Worm (Caenorhabditis elegans) whole organism, L1 larva: Measurements from ENCODE around the gene ipmk-1.

Experiments
- C16A3.4 ChIP-seq: fragments of 150-350 bp; optimal IDR thresholded peaks from 2 replicates; lab custom pipeline; 2014; ENCODE audit warnings: missing biosample characterization, missing genetic modification characterization
- alr-1 ChIP-seq: fragments of 200-800 bp; sonication (Bioruptor generic); optimal IDR thresholded peaks from 2 replicates; lab custom pipeline; 2018; ENCODE audit warnings: borderline replicate concordance, mild to moderate bottlenecking, missing genetic modification characterization, missing compliant biosample characterization
- ama-1 ChIP-seq: fragments of 150-350 bp; optimal IDR thresholded peaks from 2 replicates; lab custom pipeline; 2014
- ceh-63 ChIP-seq: fragments of 200-800 bp; sonication (Bioruptor generic); optimal IDR thresholded peaks from 2 replicates; lab custom pipeline; 2018; ENCODE audit warnings: mild to moderate bottlenecking, missing genetic modification characterization, missing compliant biosample characterization
- ceh-82 ChIP-seq, 3 experiments: fragments of 150-350 bp in 1 of 3; sonication (generic microtip) in 2 of 3; optimal IDR thresholded peaks; 2 replicates each; lab custom pipeline; 2014 to 2017; ENCODE audit warnings: missing biosample characterization in 3 of 3, missing genetic modification characterization in 3 of 3
- ceh-90 ChIP-seq: sonication (generic microtip); optimal IDR thresholded peaks from 2 replicates; lab custom pipeline; 2016; ENCODE audit warnings: missing genetic modification characterization, missing compliant biosample characterization
- ces-1 ChIP-seq: fragments of 150-350 bp; optimal IDR thresholded peaks from 2 replicates; lab custom pipeline; 2014; ENCODE audit warnings: missing biosample characterization, missing genetic modification reagents, missing genetic modification characterization
- dpl-1 ChIP-seq, 3 experiments: fragments of 150-350 bp in 2 of 3; sonication (generic microtip) in 1 of 3; optimal IDR thresholded peaks; 2 replicates each; lab custom pipeline; 2014 to 2017; ENCODE audit warnings: missing biosample characterization in 3 of 3, missing genetic modification characterization in 3 of 3, missing genetic modification reagents in 3 of 3
- efl-3 ChIP-seq: fragments of 200-800 bp; sonication (Bioruptor generic); optimal IDR thresholded peaks from 2 replicates; lab custom pipeline; 2018; ENCODE audit warnings: mild to moderate bottlenecking, missing genetic modification characterization, missing compliant biosample characterization
- elt-2 ChIP-seq: sonication (generic microtip); optimal IDR thresholded peaks from 2 replicates; lab custom pipeline; 2016; ENCODE audit warnings: missing genetic modification characterization, mild to moderate bottlenecking, inconsistent platforms, missing compliant biosample characterization, missing genetic modification reagents
- ets-5 ChIP-seq: fragments of 200-800 bp; sonication (Bioruptor generic); IDR thresholded peaks from 2 replicates; pipeline ENCODE4 v1.3.6; 2022; ENCODE audit warnings: missing genetic modification characterization, missing compliant biosample characterization
- fkh-10 ChIP-seq: sonication (generic microtip); optimal IDR thresholded peaks from 2 replicates; lab custom pipeline; 2017; ENCODE audit warnings: missing biosample characterization, missing genetic modification reagents, missing genetic modification characterization
- fkh-4 ChIP-seq: sonication (generic microtip); optimal IDR thresholded peaks from 2 replicates; lab custom pipeline; 2016; ENCODE audit warnings: missing compliant biosample characterization, missing genetic modification characterization, borderline replicate concordance
- fkh-8 ChIP-seq: sonication (generic microtip); optimal IDR thresholded peaks from 2 replicates; lab custom pipeline; 2016; ENCODE audit warnings: mild to moderate bottlenecking, missing genetic modification characterization, missing compliant biosample characterization
- grh-1 ChIP-seq: fragments of 200-800 bp; sonication (Bioruptor generic); IDR thresholded peaks from 2 replicates; pipeline ENCODE4 v1.3.6; 2022; ENCODE audit warnings: missing genetic modification reagents, missing genetic modification characterization, missing compliant biosample characterization
- hlh-4 ChIP-seq: sonication (generic microtip); optimal IDR thresholded peaks from 2 replicates; lab custom pipeline; 2016; ENCODE audit warnings: mild to moderate bottlenecking, missing genetic modification characterization, missing compliant biosample characterization
- hpl-2 ChIP-seq: fragments of 150-350 bp; optimal IDR thresholded peaks from 2 replicates; lab custom pipeline; 2014; ENCODE audit warnings: missing biosample characterization, missing genetic modification reagents, missing genetic modification characterization
- irx-1 ChIP-seq: sonication (generic microtip); optimal IDR thresholded peaks from 2 replicates; lab custom pipeline; 2016; ENCODE audit warnings: missing genetic modification characterization, missing compliant biosample characterization
- isw-1 ChIP-seq: fragments of 200-800 bp; sonication (Bioruptor generic); IDR thresholded peaks from 2 replicates; pipeline ENCODE4 v1.3.6; 2022; ENCODE audit warnings: missing genetic modification characterization, missing compliant biosample characterization
- jun-1 ChIP-seq: fragments of 150-350 bp; optimal IDR thresholded peaks from 2 replicates; lab custom pipeline; 2014; ENCODE audit warnings: missing biosample characterization, missing genetic modification reagents, missing genetic modification characterization
- lin-14 ChIP-seq: fragments of 200-800 bp; sonication (Bioruptor generic); optimal IDR thresholded peaks from 2 replicates; lab custom pipeline; 2018; ENCODE audit warnings: mild to moderate bottlenecking, missing genetic modification characterization, moderate library complexity, missing compliant biosample characterization
- lin-15B ChIP-seq: fragments of 150-350 bp; sonication (generic microtip); optimal IDR thresholded peaks from 3 replicates; lab custom pipeline; 2014; ENCODE audit warnings: missing biosample characterization, missing genetic modification characterization
- lin-35 ChIP-seq, 2 experiments: fragments of 150-350 bp; optimal IDR thresholded peaks; 2 replicates each; lab custom pipeline; 2014; ENCODE audit warnings: missing biosample characterization in 2 of 2, missing genetic modification characterization in 2 of 2, missing genetic modification reagents in 2 of 2
- lin-39 ChIP-seq: fragments of 150-350 bp; optimal IDR thresholded peaks from 2 replicates; lab custom pipeline; 2014; ENCODE audit warnings: missing biosample characterization, missing genetic modification reagents, missing genetic modification characterization
- mdl-1 ChIP-seq, 2 experiments: fragments of 150-350 bp; optimal IDR thresholded peaks; 2 replicates each; lab custom pipeline; 2014 to 2017; ENCODE audit warnings: missing biosample characterization in 2 of 2, missing genetic modification characterization in 2 of 2, inconsistent platforms in 1 of 2
- mep-1 ChIP-seq: fragments of 150-350 bp; optimal IDR thresholded peaks from 2 replicates; lab custom pipeline; 2014; ENCODE audit warnings: missing biosample characterization, missing genetic modification characterization
- nhr-28 ChIP-seq: fragments of 150-350 bp; optimal IDR thresholded peaks from 2 replicates; lab custom pipeline; 2014; ENCODE audit warnings: missing biosample characterization, missing genetic modification characterization
- nhr-47 ChIP-seq: sonication (generic microtip); optimal IDR thresholded peaks from 2 replicates; lab custom pipeline; 2016; ENCODE audit warnings: mild to moderate bottlenecking, missing genetic modification characterization, moderate library complexity, missing compliant biosample characterization
- nhr-71 ChIP-seq: sonication (generic microtip); optimal IDR thresholded peaks from 2 replicates; lab custom pipeline; 2016; ENCODE audit warnings: mild to moderate bottlenecking, missing genetic modification characterization, moderate library complexity, missing compliant biosample characterization
- nhr-76 ChIP-seq: sonication (generic microtip); optimal IDR thresholded peaks from 2 replicates; lab custom pipeline; 2017; ENCODE audit warnings: missing biosample characterization, missing genetic modification characterization
- nhr-77 ChIP-seq: fragments of 150-350 bp; optimal IDR thresholded peaks from 2 replicates; lab custom pipeline; 2014; ENCODE audit warnings: missing biosample characterization, missing genetic modification characterization
- nhr-84 ChIP-seq: sonication (generic microtip); optimal IDR thresholded peaks from 2 replicates; lab custom pipeline; 2017; ENCODE audit warnings: missing biosample characterization, missing genetic modification characterization
- nhr-85 ChIP-seq: sonication (generic microtip); peaks from one replicate; lab custom pipeline; 2016; ENCODE audit warnings: missing genetic modification characterization, inconsistent platforms, missing compliant biosample characterization
- pag-3 ChIP-seq: sonication (generic microtip); optimal IDR thresholded peaks from 2 replicates; lab custom pipeline; 2017; ENCODE audit warnings: missing genetic modification characterization, mild to moderate bottlenecking, missing compliant biosample characterization, antibody characterized with exemption, borderline replicate concordance; ENCODE audit not compliant: insufficient read depth
- pax-3 ChIP-seq: fragments of 200-800 bp; sonication (Bioruptor generic); optimal IDR thresholded peaks from 2 replicates; lab custom pipeline; 2018; ENCODE audit warnings: mild to moderate bottlenecking, missing genetic modification characterization, moderate library complexity, missing compliant biosample characterization
- rnt-1 ChIP-seq: sonication (generic microtip); optimal IDR thresholded peaks from 2 replicates; lab custom pipeline; 2016; ENCODE audit warnings: mild to moderate bottlenecking, missing genetic modification characterization, moderate library complexity, missing compliant biosample characterization
- snpc-4 ChIP-seq: fragments of 150-350 bp; optimal IDR thresholded peaks from 2 replicates; lab custom pipeline; 2014; ENCODE audit warnings: missing biosample characterization, missing genetic modification characterization
- snu-23 ChIP-seq: sonication (generic microtip); optimal IDR thresholded peaks from 2 replicates; lab custom pipeline; 2016; ENCODE audit warnings: missing genetic modification characterization, missing compliant biosample characterization
- sox-4 ChIP-seq: sonication (generic microtip); optimal IDR thresholded peaks from 2 replicates; lab custom pipeline; 2016; ENCODE audit warnings: missing genetic modification characterization, missing compliant biosample characterization
- sptf-1 ChIP-seq: fragments of 150-350 bp; optimal IDR thresholded peaks from 2 replicates; lab custom pipeline; 2014; ENCODE audit warnings: missing biosample characterization, missing genetic modification characterization
- sup-37 ChIP-seq: fragments of 200-800 bp; sonication (Bioruptor generic); optimal IDR thresholded peaks from 2 replicates; lab custom pipeline; 2018; ENCODE audit warnings: mild to moderate bottlenecking, missing genetic modification characterization, missing compliant biosample characterization
- tbx-2 ChIP-seq: sonication (generic microtip); optimal IDR thresholded peaks from 2 replicates; lab custom pipeline; 2016; ENCODE audit warnings: missing genetic modification characterization, missing compliant biosample characterization
- unc-62 ChIP-seq: fragments of 150-350 bp; optimal IDR thresholded peaks from 2 replicates; lab custom pipeline; 2014; ENCODE audit warnings: missing biosample characterization, missing genetic modification reagents, missing genetic modification characterization
- unc-86 ChIP-seq: sonication (generic microtip); optimal IDR thresholded peaks from 2 replicates; lab custom pipeline; 2016; ENCODE audit warnings: missing genetic modification characterization, missing compliant biosample characterization
- xbp-1 ChIP-seq: sonication (generic microtip); optimal IDR thresholded peaks from 2 replicates; lab custom pipeline; 2016; ENCODE audit warnings: missing genetic modification characterization, missing compliant biosample characterization
- zag-1 ChIP-seq: fragments of 150-350 bp; optimal IDR thresholded peaks from 2 replicates; lab custom pipeline; 2014; ENCODE audit warnings: missing biosample characterization, missing genetic modification characterization
- ztf-11 ChIP-seq, 2 experiments: sonication (generic microtip); optimal IDR thresholded peaks; 2 replicates each; lab custom pipeline; 2016 to 2017; ENCODE audit warnings: missing genetic modification characterization in 2 of 2, missing biosample characterization in 1 of 2, missing compliant biosample characterization in 1 of 2
- ztf-4 ChIP-seq: fragments of 150-350 bp; optimal IDR thresholded peaks from 2 replicates; lab custom pipeline; 2014; ENCODE audit warnings: missing biosample characterization, missing genetic modification characterization

ipmk-1 gene

ce11 chrIV:12574265-12574664 is 26.3 kb downstream of the ipmk-1 start:
- TF ChIP-seq zag-1 (tag; lab: Kevin White, UChicago), result no peak
- TF ChIP-seq mep-1 (tag; lab: Kevin White, UChicago), result no peak
- no peak for TF ChIP-seq ama-1 (lab: Kevin White, UChicago)
- TF ChIP-seq irx-1, result no peak
- no peak for TF ChIP-seq pax-3 (tag; lab: Kevin White, UChicago)
- no peak for TF ChIP-seq nhr-76 (tag; lab: Kevin White, UChicago)
- TF ChIP-seq ceh-90 (tag; lab: Kevin White, UChicago), result no peak
- no peak for TF ChIP-seq unc-86
- no peak for TF ChIP-seq nhr-77 (tag; lab: Kevin White, UChicago)
- no peak for TF ChIP-seq snpc-4
- TF ChIP-seq grh-1, result no peak
- no peak for TF ChIP-seq ceh-63 (GFP tag; lab: Kevin White, UChicago)
- TF ChIP-seq ztf-11 (tag; optimal IDR thresholded peaks at IDR 0.05; lab: Kevin White, UChicago), result no peak

- no peak for TF ChIP-seq zag-1 (tag; lab: Kevin White, UChicago)
- TF ChIP-seq nhr-76 (tag; lab: Kevin White, UChicago), result no peak
- no peak for TF ChIP-seq alr-1
- TF ChIP-seq sup-37 (GFP tag; lab: Kevin White, UChicago), result no peak
- no peak for TF ChIP-seq hlh-4 (tag; lab: Kevin White, UChicago)
- TF ChIP-seq snu-23 (GFP tag; lab: Kevin White, UChicago), result no peak
- TF ChIP-seq ama-1 (lab: Kevin White, UChicago), result no peak
- TF ChIP-seq lin-15B (tag; lab: Kevin White, UChicago), result no peak
- no peak for TF ChIP-seq ztf-4 (tag; lab: Kevin White, UChicago)
These were observed 33.1 kb downstream of the ipmk-1 start, which contains the start of gene K08E7.6 for ce11 chrIV:12581046-12581445. K08E7.6 (minus strand) TSS chrIV:12581146.

- TF ChIP-seq tbx-2 (no peak), hlh-4 (tag; lab: Kevin White, UChicago) (no peak), snpc-4 (no peak), grh-1 (no peak), nhr-71 (tag; lab: Kevin White, UChicago) (no peak), ama-1 (lab: Kevin White, UChicago) (no peak), jun-1 (tag; lab: Kevin White, UChicago) (no peak), mdl-1 (tag; optimal IDR thresholded peaks at IDR 0.05; lab: Kevin White, UChicago) (no peak), isw-1 (no peak; the same call in 1 of the 2 replicates), elt-2 (tag; lab: Kevin White, UChicago) (no peak), ces-1 (GFP tag; lab: Kevin White, UChicago) (no peak), sox-4 (tag; lab: Kevin White, UChicago) (no peak), rnt-1 (tag; lab: Kevin White, UChicago) (peak; percentile 9), nhr-84 (tag; lab: Kevin White, UChicago) (no peak), lin-35 (GFP tag; optimal IDR thresholded peaks at IDR 0.05; lab: Kevin White, UChicago) (peak in 1 of 2 experiments; percentile 14), lin-39 (tag; lab: Kevin White, UChicago) (no peak), nhr-47 (tag; lab: Kevin White, UChicago) (peak; percentile 14), dpl-1 (GFP tag; optimal IDR thresholded peaks at IDR 0.05; lab: Kevin White, UChicago) (no peak), unc-62 (GFP tag; lab: Kevin White, UChicago) (no peak), efl-3 (GFP tag; lab: Kevin White, UChicago) (no peak), pax-3 (tag; lab: Kevin White, UChicago) (no peak), pag-3 (tag; lab: Kevin White, UChicago) (no peak), fkh-4 (no peak), ceh-82 (tag; optimal IDR thresholded peaks at IDR 0.05; lab: Kevin White, UChicago) (peak in 1 of 3 experiments; percentile 19), snu-23 (GFP tag; lab: Kevin White, UChicago) (no peak), ets-5 (no peak), sup-37 (GFP tag; lab: Kevin White, UChicago) (no peak), nhr-28 (tag; lab: Kevin White, UChicago) (no peak), fkh-8 (peak; percentile 37), nhr-85 (tag; lab: Kevin White, UChicago) (peak; percentile 19), sptf-1 (tag; lab: Kevin White, UChicago) (no peak), xbp-1 (tag; lab: Kevin White, UChicago) (no peak), C16A3.4 (tag; lab: Kevin White, UChicago) (no peak), ztf-4 (tag; lab: Kevin White, UChicago) (no peak), hpl-2 (GFP tag; lab: Kevin White, UChicago) (no peak), fkh-10 (GFP tag; lab: Kevin White, UChicago) (peak; percentile 11), lin-14 (GFP tag; lab: Kevin White, UChicago) (peak; percentile 74)
These were observed 35.3 kb downstream of the ipmk-1 start for ce11 chrIV:12583181-12583580.
